Fruit fly (Drosophila melanogaster): ENCODE data around the gene CheB93a.

DNA sequence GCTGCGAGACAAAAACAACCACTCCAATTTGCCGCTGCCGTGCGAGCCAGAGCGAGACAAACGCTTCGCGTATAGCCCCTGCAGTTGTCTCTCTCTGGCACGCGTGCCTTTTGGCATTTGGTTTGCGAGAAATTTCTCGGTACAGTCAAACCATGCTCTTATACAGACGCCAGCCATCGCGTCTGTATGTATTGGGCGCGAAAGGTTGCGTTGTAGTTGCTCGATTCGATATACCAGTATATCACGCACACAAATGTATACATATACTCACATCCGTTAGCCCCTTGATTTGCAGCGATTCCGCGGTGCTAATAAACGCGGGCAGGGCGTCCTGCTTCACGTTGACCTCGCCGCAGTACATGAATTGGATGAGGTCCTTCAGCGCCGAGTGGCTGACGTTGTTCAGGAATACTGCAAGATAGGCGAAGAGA lies 30.9 kb upstream of the CheB93a start:
- TF ChIP-seq Neu2 (GFP tag; optimal IDR thresholded peaks at IDR 0.05; ENCODE audit: borderline replicate concordance) (no peak), shn (GFP tag; optimal IDR thresholded peaks at IDR 0.05) (no peak), Oaz (GFP tag; IDR thresholded peaks at IDR 0.05) (no peak), CG1792 (GFP tag; optimal IDR thresholded peaks at IDR 0.05) (no peak), cwo (GFP tag; optimal IDR thresholded peaks at IDR 0.05) (no peak)
